Fruit fly (Drosophila melanogaster): ENCODE results near the gene Vha100-1.

Vha100-1 gene

dm6 chr3R:29088938-29089661 lies 41.9 kb upstream of the Vha100-1 start (continued):
- TF ChIP-seq sens-2 (GFP tag; IDR thresholded peaks at IDR 0.05) (no peak), CG6813 (GFP tag; optimal IDR thresholded peaks at IDR 0.05) (peak; percentile 15), CG12744 (GFP tag; optimal IDR thresholded peaks at IDR 0.05) (peak; percentile 20), gce (GFP tag; IDR thresholded peaks at IDR 0.05) (0 out of 3 replicates have a peak, but pooled peaks have one; percentile 41), lmd (GFP tag; IDR thresholded peaks at IDR 0.05) (peak; percentile 77), CG10209 (GFP tag; optimal IDR thresholded peaks at IDR 0.05) (peak; percentile 68), CG18764 (GFP tag; optimal IDR thresholded peaks at IDR 0.05) (peak; percentile 63), CG3163 (GFP tag; optimal IDR thresholded peaks at IDR 0.05) (peak; percentile 24), CG10565 (GFP tag; optimal IDR thresholded peaks at IDR 0.05) (no peak), Sox100B (GFP tag; optimal IDR thresholded peaks at IDR 0.05) (peak; percentile 78), crc (GFP tag; optimal IDR thresholded peaks at IDR 0.05) (peak; percentile 20), Side (GFP tag; optimal IDR thresholded peaks at IDR 0.05) (peak; percentile 43), CG16813 (GFP tag; IDR thresholded peaks at IDR 0.05; ENCODE audit: partially characterized antibody) (no peak), sim (GFP tag; IDR thresholded peaks at IDR 0.05) (peak; percentile 53; the same call in 1 of the 2 replicates), Hr51 (GFP tag; optimal IDR thresholded peaks at IDR 0.05) (peak in 1 of 2 experiments; percentile 84)

- TF ChIP-seq Meics (GFP tag; optimal IDR thresholded peaks at IDR 0.05) (peak; percentile 53), Blimp-1 (GFP tag; optimal IDR thresholded peaks at IDR 0.05) (peak; percentile 23), CG10959 (GFP tag; IDR thresholded peaks at IDR 0.05) (no peak), CkIIα-i1 (GFP tag; IDR thresholded peaks at IDR 0.05) (no peak), CG10147 (GFP tag; optimal IDR thresholded peaks at IDR 0.05) (peak; percentile 31), onecut (GFP tag; IDR thresholded peaks at IDR 0.05) (peak; percentile 6; the same call in 1 of the 2 replicates), Sry-δ (GFP tag; optimal IDR thresholded peaks at IDR 0.05) (no peak), sob (GFP tag; IDR thresholded peaks at IDR 0.05) (no peak), ranshi (GFP tag; IDR thresholded peaks at IDR 0.05) (peak; percentile 42; the same call in 1 of the 2 replicates), E2f1 (GFP tag; IDR thresholded peaks at IDR 0.05) (peak; percentile 36; the same call in 1 of the 2 replicates), CG13287 (GFP tag; IDR thresholded peaks at IDR 0.05; ENCODE audit: partially characterized antibody) (no peak), CG18619 (GFP tag; optimal IDR thresholded peaks at IDR 0.05) (no peak), zfh1 (GFP tag; IDR thresholded peaks at IDR 0.05) (peak; percentile 5; the same call in 1 of the 3 replicates), jumu (GFP tag; optimal IDR thresholded peaks at IDR 0.05) (peak; percentile 47), oc (tag; optimal IDR thresholded peaks at IDR 0.05) (peak; percentile 26), CG7271 (tag; optimal IDR thresholded peaks at IDR 0.05) (no peak), hth (optimal IDR thresholded peaks at IDR 0.05) (no peak), lmd (GFP tag; IDR thresholded peaks at IDR 0.05) (peak; percentile 73), al (GFP tag; IDR thresholded peaks at IDR 0.05) (peak; percentile 45), cas (GFP tag; IDR thresholded peaks at IDR 0.05) (no peak), CG9437 (GFP tag; optimal IDR thresholded peaks at IDR 0.05) (no peak), CG8388 (GFP tag; optimal IDR thresholded peaks at IDR 0.05) (no peak), CG4730 (GFP tag; IDR thresholded peaks at IDR 0.05) (peak; percentile 23; the same call in 1 of the 2 replicates), Fer3 (tag; optimal IDR thresholded peaks at IDR 0.05) (peak; percentile 35), gt (GFP tag; IDR thresholded peaks at IDR 0.05) (no peak), org-1 (GFP tag; optimal IDR thresholded peaks at IDR 0.05) (peak; percentile 1), CG1603 (tag; optimal IDR thresholded peaks at IDR 0.05) (peak; percentile 40), HmgZ (tag; optimal IDR thresholded peaks at IDR 0.05) (no peak), CG34224 (GFP tag; IDR thresholded peaks at IDR 0.05; ENCODE audit: partially characterized antibody) (no peak), sima (GFP tag; optimal IDR thresholded peaks at IDR 0.05) (no peak), pb (GFP tag; optimal IDR thresholded peaks at IDR 0.05) (peak; percentile 8), sisA (GFP tag; IDR thresholded peaks at IDR 0.05) (peak; percentile 40), Camta (GFP tag; optimal IDR thresholded peaks at IDR 0.05) (no peak), vvl (GFP tag; IDR thresholded peaks at IDR 0.05) (peak; percentile 51), gsb-n (tag; optimal IDR thresholded peaks at IDR 0.05) (no peak), kay (GFP tag; optimal IDR thresholded peaks at IDR 0.05) (no peak)
Observed at dm6 chr3R:29089662-29090007, 41.4 kb upstream of the Vha100-1 start.
